Fruit fly (Drosophila melanogaster) whole organism, embryonic: ENCODE measurements around the gene CG43402.
A peak's percentile ranks its signal among the peaks of the same experiment; 100 is the strongest.

Experiments
- Adf1 ChIP-seq: fragments of 200-800 bp; sonication (Bioruptor generic); IDR thresholded peaks from 2 replicates; pipeline ENCODE4 v1.3.6; 2022; ENCODE audit warnings: missing biosample characterization, missing genetic modification characterization
- Asciz ChIP-seq: fragments of 200-800 bp; sonication (Bioruptor generic); optimal IDR thresholded peaks from 2 replicates; lab custom pipeline; 2017; ENCODE audit warnings: missing biosample characterization, mild to moderate bottlenecking, missing genetic modification characterization, missing genetic modification reagents
- B-H2 ChIP-seq: fragments of 200-800 bp; sonication (Bioruptor generic); optimal IDR thresholded peaks from 2 replicates; lab custom pipeline; 2018; ENCODE audit warnings: missing biosample characterization, mild to moderate bottlenecking, missing genetic modification characterization
- BEAF-32 ChIP-seq: fragments of 200-800 bp; sonication (Bioruptor generic); optimal IDR thresholded peaks from 3 replicates; lab custom pipeline; 2017; ENCODE audit warnings: missing biosample characterization, missing genetic modification characterization, mild to moderate bottlenecking, moderate library complexity, missing genetic modification reagents
- Blimp-1 ChIP-seq: fragments of 200-800 bp; sonication (Bioruptor generic); optimal IDR thresholded peaks from 3 replicates; lab custom pipeline; 2018; ENCODE audit warnings: missing biosample characterization, missing genetic modification characterization, mild to moderate bottlenecking, moderate library complexity, missing genetic modification reagents
- CG10147 ChIP-seq: fragments of 200-800 bp; sonication (Bioruptor generic); optimal IDR thresholded peaks from 2 replicates; lab custom pipeline; 2019; ENCODE audit warnings: missing biosample characterization, mild to moderate bottlenecking, missing genetic modification characterization, moderate library complexity
- CG10543 ChIP-seq: fragments of 200-800 bp; sonication (Bioruptor generic); optimal IDR thresholded peaks from 3 replicates; lab custom pipeline; 2017; ENCODE audit warnings: missing biosample characterization, mild to moderate bottlenecking, missing genetic modification characterization, moderate library complexity
- CG13624 ChIP-seq: fragments of 200-800 bp; sonication (Bioruptor generic); optimal IDR thresholded peaks from 2 replicates; lab custom pipeline; 2016; ENCODE audit warnings: missing biosample characterization, missing genetic modification characterization
- CG14441 ChIP-seq: fragments of 200-800 bp; sonication (Bioruptor generic); IDR thresholded peaks from 2 replicates; pipeline ENCODE4 v1.3.6; 2022; ENCODE audit warnings: missing biosample characterization, missing genetic modification characterization
- CG14965 ChIP-seq: fragments of 200-800 bp; sonication (Bioruptor generic); optimal IDR thresholded peaks from 2 replicates; lab custom pipeline; 2016; ENCODE audit warnings: missing biosample characterization, missing genetic modification characterization, borderline replicate concordance
- CG1529 ChIP-seq: fragments of 200-800 bp; sonication (Bioruptor generic); optimal IDR thresholded peaks from 3 replicates; lab custom pipeline; 2018; ENCODE audit warnings: missing biosample characterization, missing genetic modification characterization
- CG15601 ChIP-seq: fragments of 200-800 bp; sonication (Bioruptor generic); optimal IDR thresholded peaks from 3 replicates; lab custom pipeline; 2019; ENCODE audit warnings: missing biosample characterization, mild to moderate bottlenecking, missing genetic modification characterization, moderate library complexity
- CG16815 ChIP-seq: fragments of 200-800 bp; sonication (Bioruptor generic); optimal IDR thresholded peaks from 3 replicates; lab custom pipeline; 2017; ENCODE audit warnings: missing biosample characterization, mild to moderate bottlenecking, missing genetic modification characterization
- CG18011 ChIP-seq: fragments of 200-800 bp; sonication (Bioruptor generic); optimal IDR thresholded peaks from 2 replicates; lab custom pipeline; 2017; ENCODE audit warnings: missing biosample characterization, missing genetic modification characterization, mild to moderate bottlenecking, moderate library complexity, missing genotype
- CG2202 ChIP-seq: fragments of 200-800 bp; sonication (Bioruptor generic); optimal IDR thresholded peaks from 2 replicates; lab custom pipeline; 2018; ENCODE audit warnings: missing biosample characterization, mild to moderate bottlenecking, missing genetic modification characterization
- CG3838 ChIP-seq: fragments of 200-800 bp; sonication (Bioruptor generic); optimal IDR thresholded peaks from 3 replicates; lab custom pipeline; 2016; ENCODE audit warnings: missing biosample characterization, missing genetic modification characterization
- CG6689 ChIP-seq: fragments of 200-800 bp; sonication (Bioruptor generic); IDR thresholded peaks from 2 replicates; pipeline ENCODE4 v1.3.6; 2022; ENCODE audit warnings: missing biosample characterization, missing genetic modification characterization
- CG7357 ChIP-seq: fragments of 200-800 bp; sonication (Bioruptor generic); IDR thresholded peaks from 3 replicates; pipeline ENCODE4 v1.3.6; 2022; ENCODE audit warnings: missing biosample characterization, missing genetic modification characterization
- CG8765 ChIP-seq: fragments of 200-800 bp; sonication (Bioruptor generic); IDR thresholded peaks from 2 replicates; pipeline ENCODE4 v1.3.6; 2022; ENCODE audit warnings: missing biosample characterization, missing genetic modification characterization
- CG8944 ChIP-seq: fragments of 200-800 bp; sonication (Bioruptor generic); optimal IDR thresholded peaks from 3 replicates; lab custom pipeline; 2016; ENCODE audit warnings: missing biosample characterization, missing genetic modification characterization
- CG9797 ChIP-seq: fragments of 200-800 bp; sonication (Bioruptor generic); optimal IDR thresholded peaks from 3 replicates; lab custom pipeline; 2018; ENCODE audit warnings: missing biosample characterization, mild to moderate bottlenecking, missing genetic modification characterization
- E2f1 ChIP-seq: fragments of 200-800 bp; sonication (Bioruptor generic); IDR thresholded peaks from 2 replicates; pipeline ENCODE4 v1.3.6; 2022; ENCODE audit warnings: missing biosample characterization, missing genetic modification characterization
- HHEX ChIP-seq: fragments of 200-800 bp; sonication (Bioruptor generic); optimal IDR thresholded peaks from 3 replicates; lab custom pipeline; 2017; ENCODE audit warnings: missing biosample characterization, mild to moderate bottlenecking, missing genetic modification characterization, missing genetic modification reagents
- Hr3 ChIP-seq: fragments of 200-800 bp; sonication (Bioruptor generic); optimal IDR thresholded peaks from 3 replicates; lab custom pipeline; 2016; ENCODE audit warnings: missing biosample characterization, missing genetic modification characterization
- Mad ChIP-seq: fragments of 200-800 bp; sonication (Bioruptor generic); optimal IDR thresholded peaks from 2 replicates; lab custom pipeline; 2016; ENCODE audit warnings: missing biosample characterization, missing genetic modification characterization
- Med ChIP-seq: fragments of 200-800 bp; sonication (Bioruptor generic); peaks from one replicate; lab custom pipeline; 2016; ENCODE audit warnings: missing biosample characterization, missing genetic modification characterization, mild to moderate bottlenecking, inconsistent platforms, moderate library complexity
- NK7.1 ChIP-seq: fragments of 200-800 bp; sonication (Bioruptor generic); optimal IDR thresholded peaks from 3 replicates; lab custom pipeline; 2016; ENCODE audit warnings: missing biosample characterization, missing genetic modification characterization
- Spps ChIP-seq: fragments of 200-800 bp; sonication (Bioruptor generic); optimal IDR thresholded peaks from 2 replicates; lab custom pipeline; 2018; ENCODE audit warnings: missing biosample characterization, mild to moderate bottlenecking, missing genetic modification characterization
- caup ChIP-seq: fragments of 200-800 bp; sonication (Bioruptor generic); optimal IDR thresholded peaks from 3 replicates; lab custom pipeline; 2017; ENCODE audit warnings: missing biosample characterization, mild to moderate bottlenecking, missing genetic modification characterization, moderate library complexity; ENCODE audit not compliant: severe bottlenecking
- chif ChIP-seq, 2 experiments: fragments of 200-800 bp; sonication (Bioruptor generic); optimal IDR thresholded peaks; 3 replicates each; lab custom pipeline; 2016; ENCODE audit warnings: missing biosample characterization in 2 of 2, missing genetic modification characterization in 2 of 2
- crp ChIP-seq, 2 experiments: fragments of 200-800 bp; sonication (Bioruptor generic); optimal IDR thresholded peaks; 2 replicates in 1 of 2; 3 replicates in 1 of 2; lab custom pipeline; 2017; ENCODE audit warnings: missing biosample characterization in 2 of 2, missing genetic modification characterization in 2 of 2, mild to moderate bottlenecking in 1 of 2, moderate library complexity in 1 of 2
- en ChIP-seq: fragments of 200-800 bp; sonication (Bioruptor generic); optimal IDR thresholded peaks from 2 replicates; lab custom pipeline; 2016; ENCODE audit warnings: missing biosample characterization, missing genetic modification characterization
- esg ChIP-seq: fragments of 200-800 bp; sonication (Bioruptor generic); conservative IDR thresholded peaks from 2 replicates; pipeline ENCODE4 v1.3.6; 2022; ENCODE audit warnings: missing biosample characterization, missing genetic modification characterization
- ewg ChIP-seq: fragments of 200-800 bp; sonication (Bioruptor generic); optimal IDR thresholded peaks from 3 replicates; lab custom pipeline; 2017; ENCODE audit warnings: mild to moderate bottlenecking, missing biosample characterization, missing genetic modification reagents, missing genetic modification characterization
- fd3F ChIP-seq: fragments of 200-800 bp; sonication (Bioruptor generic); optimal IDR thresholded peaks from 2 replicates; lab custom pipeline; 2018; ENCODE audit warnings: missing biosample characterization, mild to moderate bottlenecking, missing genetic modification characterization, moderate library complexity
- hbn ChIP-seq: fragments of 200-800 bp; sonication (Bioruptor generic); IDR thresholded peaks from 2 replicates; pipeline ENCODE4 v1.3.6; 2022; ENCODE audit warnings: missing biosample characterization, missing genetic modification characterization; ENCODE audit not compliant: partially characterized antibody
- lola ChIP-seq, 3 experiments: fragments of >200 bp in 2 of 3; fragments of 200-800 bp in 1 of 3; sonication (Bioruptor generic) in 1 of 3; optimal IDR thresholded peaks; 2 replicates each; lab custom pipeline; 2017 to 2019; ENCODE audit warnings: missing biosample characterization in 3 of 3, missing genetic modification characterization in 3 of 3, mild to moderate bottlenecking in 1 of 3, moderate library complexity in 1 of 3
- mam ChIP-seq: fragments of 200-800 bp; sonication (Bioruptor generic); optimal IDR thresholded peaks from 3 replicates; lab custom pipeline; 2016; ENCODE audit warnings: missing biosample characterization, missing genetic modification characterization
- nmo ChIP-seq: fragments of 200-800 bp; sonication (Bioruptor generic); optimal IDR thresholded peaks from 2 replicates; lab custom pipeline; 2018; ENCODE audit warnings: missing biosample characterization, mild to moderate bottlenecking, missing genetic modification characterization, moderate library complexity
- otp ChIP-seq: fragments of 200-800 bp; sonication (Bioruptor generic); IDR thresholded peaks from 3 replicates; pipeline ENCODE4, ENCODE4 v1.3.6; 2022; ENCODE audit warnings: missing biosample characterization, missing genetic modification characterization
- pho ChIP-seq: fragments of 200-800 bp; sonication (Bioruptor generic); optimal IDR thresholded peaks from 2 replicates; lab custom pipeline; 2016; ENCODE audit warnings: missing biosample characterization, missing genetic modification characterization
- prd ChIP-seq, 3 experiments: fragments of >200 bp in 2 of 3; fragments of 200-800 bp in 1 of 3; sonication (Bioruptor generic) in 1 of 3; optimal IDR thresholded peaks in 2 of 3; IDR thresholded peaks in 1 of 3; 2 replicates in 2 of 3; 3 replicates in 1 of 3; pipeline versions ENCODE4 v1.3.6 to Lab custom; 2017 to 2022; ENCODE audit warnings: missing biosample characterization in 1 of 3, missing genetic modification characterization in 1 of 3
- sd ChIP-seq: fragments of 200-800 bp; sonication (Bioruptor generic); optimal IDR thresholded peaks from 3 replicates; lab custom pipeline; 2018; ENCODE audit warnings: missing biosample characterization, mild to moderate bottlenecking, missing genetic modification characterization, moderate library complexity
- shn ChIP-seq: fragments of 200-800 bp; sonication (Bioruptor generic); optimal IDR thresholded peaks from 3 replicates; lab custom pipeline; 2016; ENCODE audit warnings: missing biosample characterization, missing genetic modification characterization
- sob ChIP-seq: fragments of 200-800 bp; sonication (Bioruptor generic); IDR thresholded peaks from 2 replicates; pipeline ENCODE4 v1.3.6; 2022; ENCODE audit warnings: missing biosample characterization, missing genetic modification characterization
- stwl ChIP-seq: fragments of 200-800 bp; sonication (Bioruptor generic); optimal IDR thresholded peaks from 3 replicates; lab custom pipeline; 2018; ENCODE audit warnings: missing biosample characterization, mild to moderate bottlenecking, missing genetic modification characterization, moderate library complexity
- tna ChIP-seq: fragments of 200-800 bp; sonication (Bioruptor generic); IDR thresholded peaks from 2 replicates; pipeline ENCODE4 v1.3.6; 2022; ENCODE audit warnings: missing biosample characterization, missing genetic modification characterization; ENCODE audit not compliant: partially characterized antibody
- twi ChIP-seq: fragments of 200-800 bp; optimal IDR thresholded peaks from 2 replicates; lab custom pipeline; 2019; ENCODE audit warnings: missing biosample characterization, mild to moderate bottlenecking, missing genetic modification characterization, moderate library complexity
- yki ChIP-seq: fragments of >200 bp; optimal IDR thresholded peaks from 3 replicates; lab custom pipeline; 2018

CG43402 gene

DNA sequence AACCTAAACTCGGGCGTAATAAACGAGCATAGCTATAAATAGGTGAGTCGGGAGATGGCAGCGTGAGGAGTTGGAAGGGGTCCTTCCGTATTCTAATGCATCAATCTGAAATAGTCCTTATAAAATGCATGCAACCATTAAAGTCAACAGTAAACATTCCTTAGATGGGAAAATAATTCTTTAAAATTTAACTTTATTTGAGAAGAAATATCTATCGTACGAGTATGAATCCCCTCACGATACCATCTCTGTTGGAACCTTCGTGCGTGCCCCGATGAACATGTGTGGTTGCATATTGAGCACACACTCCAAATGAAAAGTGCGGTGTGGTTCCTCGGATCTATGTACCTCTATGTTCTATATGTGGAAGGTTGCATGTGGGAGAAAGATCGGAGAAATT lies 19.7 kb downstream of the CG43402 start (continued):
- TF ChIP-seq NK7.1 (GFP tag; lab: Kevin White, UChicago) (no peak), CG14441 (no peak), pho (GFP tag; lab: Kevin White, UChicago) (no peak), otp (GFP tag; lab: Robert Waterston, UW) (peak; percentile 79; the same call in 2 of the 3 replicates), CG18011 (GFP tag; lab: Kevin White, UChicago) (no peak), Spps (tag; lab: Kevin White, UChicago) (peak; percentile 17), HHEX (no peak), CG13624 (no peak), caup (GFP tag; lab: Kevin White, UChicago) (no peak), fd3F (GFP tag; lab: Kevin White, UChicago) (no peak), CG8944 (GFP tag; lab: Kevin White, UChicago) (peak; percentile 50), E2f1 (GFP tag; lab: Robert Waterston, UW) (peak; percentile 34), tna (GFP tag; lab: Robert Waterston, UW) (no peak), CG9797 (GFP tag; lab: Kevin White, UChicago) (no peak), CG2202 (tag; lab: Kevin White, UChicago) (peak; percentile 82), BEAF-32 (GFP tag; lab: Kevin White, UChicago) (peak; percentile 73), shn (GFP tag; lab: Kevin White, UChicago) (no peak), en (GFP tag; lab: Kevin White, UChicago) (no peak), CG14965 (no peak), twi (tag; lab: Kevin White, UChicago) (peak; percentile 99), stwl (tag; lab: Kevin White, UChicago) (peak; percentile 44), CG10543 (no peak), CG1529 (GFP tag; lab: Kevin White, UChicago) (peak; percentile 62), CG16815 (peak; percentile 78), Mad (no peak), mam (GFP tag; lab: Kevin White, UChicago) (no peak), hbn (GFP tag; lab: Robert Waterston, UW) (peak; percentile 74), sob (peak; percentile 27; the same call in 1 of the 2 replicates), sd (tag; lab: Kevin White, UChicago) (no peak), CG3838 (GFP tag; lab: Kevin White, UChicago) (no peak), CG10147 (no peak), Med (GFP tag; lab: Kevin White, UChicago) (peak; percentile 78), Adf1 (GFP tag; lab: Robert Waterston, UW) (no peak), lola (GFP tag; optimal IDR thresholded peaks at IDR 0.05; lab: Kevin White, UChicago) (peak in 1 of 3 experiments; percentile 76), esg (0 out of 2 replicates have a peak, but pooled peaks have one; percentile 13), CG6689 (GFP tag; lab: Robert Waterston, UW) (peak; percentile 72), Hr3 (GFP tag; lab: Kevin White, UChicago) (peak; percentile 45), yki (lab: Kevin White, UChicago) (no peak), ewg (GFP tag; lab: Kevin White, UChicago) (no peak), prd (optimal IDR thresholded peaks at IDR 0.05; lab: Kevin White, UChicago) (no peak), prd (GFP tag; IDR thresholded peaks at IDR 0.05; lab: Robert Waterston, UW) (peak; percentile 84), B-H2 (GFP tag; lab: Kevin White, UChicago) (no peak), nmo (GFP tag; lab: Kevin White, UChicago) (peak; percentile 37), CG7357 (peak; percentile 58; the same call in 2 of the 3 replicates), crp (GFP tag; optimal IDR thresholded peaks at IDR 0.05; lab: Kevin White, UChicago) (no peak), CG8765 (GFP tag; lab: Robert Waterston, UW) (peak; percentile 78), Asciz (GFP tag; lab: Kevin White, UChicago) (no peak), CG15601 (tag; lab: Kevin White, UChicago) (no peak), Blimp-1 (peak; percentile 37), chif (GFP tag; optimal IDR thresholded peaks at IDR 0.05; lab: Kevin White, UChicago) (peak; percentile 57 to 81)
